Fruit fly (Drosophila melanogaster): Measurements from ENCODE around the gene Cpr66D.
A peak's percentile ranks its signal among the peaks of the same experiment; 100 is the strongest.

Gene Cpr66D

dm6 chr3L:8683773-8684172, 43.5 kb downstream of the Cpr66D start (continued):
- peak; percentile 40 for TF ChIP-seq CG7987 (GFP tag; optimal IDR thresholded peaks at IDR 0.05)
- peak; percentile 54 for TF ChIP-seq CG3407 (GFP tag; optimal IDR thresholded peaks at IDR 0.05)
- peak; percentile 53 for TF ChIP-seq CG10209 (GFP tag; optimal IDR thresholded peaks at IDR 0.05)
- TF ChIP-seq otp (GFP tag; IDR thresholded peaks at IDR 0.05): peak; percentile 91; the same call in 2 of the 3 replicates
- 0 out of 2 replicates have a peak, but pooled peaks have one; percentile 27 for TF ChIP-seq toy (GFP tag; IDR thresholded peaks at IDR 0.05)
- peak; percentile 24 for TF ChIP-seq CG11723 (GFP tag; optimal IDR thresholded peaks at IDR 0.05)
- no peak for TF ChIP-seq lov (optimal IDR thresholded peaks at IDR 0.05)
- TF ChIP-seq lov (GFP tag; IDR thresholded peaks at IDR 0.05): peak; percentile 42; the same call in 1 of the 3 replicates
- no peak for TF ChIP-seq CG32767 (GFP tag; IDR thresholded peaks at IDR 0.05)
- TF ChIP-seq kni (GFP tag; optimal IDR thresholded peaks at IDR 0.05): peak; percentile 49
- peak; percentile 31 for TF ChIP-seq CG31365 (tag; optimal IDR thresholded peaks at IDR 0.05)
- no peak for TF ChIP-seq CG14441 (GFP tag; IDR thresholded peaks at IDR 0.05)
- peak; percentile 2 for TF ChIP-seq mirr (GFP tag; optimal IDR thresholded peaks at IDR 0.05)
- no peak for TF ChIP-seq CG11696 (GFP tag; IDR thresholded peaks at IDR 0.05)
- TF ChIP-seq CG1529 (GFP tag; optimal IDR thresholded peaks at IDR 0.05): peak; percentile 40
- peak; percentile 18 for TF ChIP-seq CHES-1-like (GFP tag; optimal IDR thresholded peaks at IDR 0.05)
- no peak for TF ChIP-seq CG15011 (GFP tag; optimal IDR thresholded peaks at IDR 0.05)
- TF ChIP-seq HLH3B (GFP tag; IDR thresholded peaks at IDR 0.05): peak; percentile 49; the same call in 1 of the 2 replicates
- TF ChIP-seq CG3281 (GFP tag; optimal IDR thresholded peaks at IDR 0.05): peak; percentile 31
- peak; percentile 35 for TF ChIP-seq CG18619 (GFP tag; optimal IDR thresholded peaks at IDR 0.05)
- peak; percentile 56 for TF ChIP-seq CG4328 (GFP tag; optimal IDR thresholded peaks at IDR 0.05)
- no peak for TF ChIP-seq HmgZ (tag; optimal IDR thresholded peaks at IDR 0.05)
- peak in 1 of 2 experiments; percentile 55 for TF ChIP-seq Hr78 (GFP tag; optimal IDR thresholded peaks at IDR 0.05)
- TF ChIP-seq Asciz (GFP tag; optimal IDR thresholded peaks at IDR 0.05): peak; percentile 7
- peak; percentile 11 for TF ChIP-seq fd64A (GFP tag; optimal IDR thresholded peaks at IDR 0.05)
- no peak for TF ChIP-seq D (optimal IDR thresholded peaks at IDR 0.05)
- TF ChIP-seq D (GFP tag; optimal IDR thresholded peaks at IDR 0.05): peak; percentile 7
- TF ChIP-seq Fer1 (GFP tag; optimal IDR thresholded peaks at IDR 0.05): peak; percentile 62
- TF ChIP-seq CG9932 (GFP tag; IDR thresholded peaks at IDR 0.05): peak; percentile 43; the same call in 1 of the 2 replicates
- TF ChIP-seq gce (GFP tag; IDR thresholded peaks at IDR 0.05): 0 out of 3 replicates have a peak, but pooled peaks have one; percentile 28
- peak; percentile 51 for TF ChIP-seq CG6765 (GFP tag; optimal IDR thresholded peaks at IDR 0.05)
- peak; percentile 50 for TF ChIP-seq cwo (GFP tag; optimal IDR thresholded peaks at IDR 0.05)
- peak; percentile 6 for TF ChIP-seq CG1233 (GFP tag; optimal IDR thresholded peaks at IDR 0.05)
- TF ChIP-seq ci (GFP tag; IDR thresholded peaks at IDR 0.05): peak; percentile 60; the same call in 2 of the 3 replicates
- TF ChIP-seq CG18599 (GFP tag; optimal IDR thresholded peaks at IDR 0.05): peak; percentile 60
- peak; percentile 34 for TF ChIP-seq scrt (GFP tag; optimal IDR thresholded peaks at IDR 0.05)
- no peak for TF ChIP-seq CG9797 (GFP tag; optimal IDR thresholded peaks at IDR 0.05)
- 0 out of 3 replicates have a peak, but pooled peaks have one; percentile 54 for TF ChIP-seq CG6175 (GFP tag; IDR thresholded peaks at IDR 0.05)
- 0 out of 3 replicates have a peak, but pooled peaks have one; percentile 51 for TF ChIP-seq Dbx (GFP tag; IDR thresholded peaks at IDR 0.05)
- peak; percentile 47 for TF ChIP-seq CG17359 (tag; optimal IDR thresholded peaks at IDR 0.05)
- peak; percentile 44 for TF ChIP-seq CG13296 (GFP tag; optimal IDR thresholded peaks at IDR 0.05)
- TF ChIP-seq CG6791 (GFP tag; IDR thresholded peaks at IDR 0.05; ENCODE audit: partially characterized antibody): no peak
- TF ChIP-seq ATbp (GFP tag; optimal IDR thresholded peaks at IDR 0.05): peak; percentile 80
- peak; percentile 85 for TF ChIP-seq Med (GFP tag)
- TF ChIP-seq CG12071 (GFP tag; optimal IDR thresholded peaks at IDR 0.05): peak; percentile 59
- peak; percentile 67 for TF ChIP-seq wek (GFP tag; optimal IDR thresholded peaks at IDR 0.05)
- TF ChIP-seq luna (GFP tag; optimal IDR thresholded peaks at IDR 0.05): no peak
- TF ChIP-seq CG17912 (GFP tag; optimal IDR thresholded peaks at IDR 0.05): peak; percentile 28
- peak; percentile 32 for TF ChIP-seq CG15514 (GFP tag; optimal IDR thresholded peaks at IDR 0.05)
